Worm (Caenorhabditis elegans) whole organism, midembryonic: ENCODE data around the gene Y22D7AL.15.

Source experiments
- T22C8.4 ChIP-seq: fragments of 200-800 bp; sonication (Bioruptor generic); IDR thresholded peaks from 2 replicates; pipeline ENCODE4 v1.3.6; 2022; ENCODE audit warnings: missing genetic modification characterization, missing compliant biosample characterization
- cog-1 ChIP-seq: sonication (generic microtip); optimal IDR thresholded peaks from 2 replicates; lab custom pipeline; 2016; ENCODE audit warnings: missing genetic modification characterization, missing compliant biosample characterization
- flt-1 ChIP-seq: fragments of 200-800 bp; sonication (Bioruptor generic); IDR thresholded peaks from 2 replicates; pipeline ENCODE4 v1.3.6; 2022; ENCODE audit warnings: missing genetic modification characterization, missing compliant biosample characterization
- klf-2 ChIP-seq: fragments of 200-800 bp; sonication (Bioruptor generic); conservative IDR thresholded peaks from 2 replicates; pipeline ENCODE4 v1.3.6; 2022; ENCODE audit warnings: missing genetic modification reagents, missing genetic modification characterization, missing compliant biosample characterization
- med-1 ChIP-seq: sonication (generic microtip); optimal IDR thresholded peaks from 2 replicates; lab custom pipeline; 2017; ENCODE audit warnings: missing genetic modification characterization, mild to moderate bottlenecking, missing compliant biosample characterization, antibody characterized with exemption, missing genetic modification reagents; ENCODE audit not compliant: insufficient read depth
- ref-1 ChIP-seq: fragments of 200-800 bp; sonication (Bioruptor generic); conservative IDR thresholded peaks from 2 replicates; pipeline ENCODE4 v1.3.6; 2022; ENCODE audit warnings: missing genetic modification reagents, missing genetic modification characterization, missing compliant biosample characterization
- tab-1 ChIP-seq: fragments of 200-800 bp; sonication (Bioruptor generic); IDR thresholded peaks from 2 replicates; pipeline ENCODE4 v1.3.6; 2022; ENCODE audit warnings: missing genetic modification characterization, missing compliant biosample characterization
- ztf-23 ChIP-seq: fragments of 200-800 bp; sonication (Bioruptor generic); IDR thresholded peaks from 2 replicates; pipeline ENCODE4 v1.3.6; 2022; ENCODE audit warnings: missing genetic modification reagents, missing genetic modification characterization, missing compliant biosample characterization
- ztf-29 ChIP-seq: fragments of 200-800 bp; sonication (Bioruptor generic); IDR thresholded peaks from 2 replicates; pipeline ENCODE4 v1.3.6; 2022; ENCODE audit warnings: missing genetic modification reagents, missing genetic modification characterization, missing compliant biosample characterization

Gene Y22D7AL.15

ce11 chrIII:1682262-1682661 lies 22.6 kb upstream of the Y22D7AL.15 start:
- TF ChIP-seq ref-1 (GFP tag; lab: Robert Waterston, UW) = no peak
- TF ChIP-seq ztf-29 (GFP tag; lab: Robert Waterston, UW) = no peak
- TF ChIP-seq flt-1 (GFP tag; lab: Robert Waterston, UW) = no peak
- TF ChIP-seq klf-2 (GFP tag; lab: Robert Waterston, UW) = no peak
- TF ChIP-seq tab-1 (GFP tag; lab: Robert Waterston, UW) = no peak
- no peak for TF ChIP-seq cog-1
- TF ChIP-seq med-1 (GFP tag; lab: Kevin White, UChicago) = no peak
- TF ChIP-seq T22C8.4 (GFP tag; lab: Robert Waterston, UW) = no peak
- TF ChIP-seq ztf-23 (GFP tag; lab: Robert Waterston, UW) = no peak

ce11 chrIII:1680996-1681395 lies 21.3 kb upstream of the Y22D7AL.15 start:
- TF ChIP-seq ztf-23 (GFP tag; lab: Robert Waterston, UW) = no peak
- no peak for TF ChIP-seq klf-2 (GFP tag; lab: Robert Waterston, UW)
- TF ChIP-seq ref-1 (GFP tag; lab: Robert Waterston, UW) = no peak
- TF ChIP-seq ztf-29 (GFP tag; lab: Robert Waterston, UW) = no peak
- TF ChIP-seq T22C8.4 (GFP tag; lab: Robert Waterston, UW) = no peak
- no peak for TF ChIP-seq cog-1
- TF ChIP-seq med-1 (GFP tag; lab: Kevin White, UChicago) = no peak
- no peak for TF ChIP-seq tab-1 (GFP tag; lab: Robert Waterston, UW)

DNA sequence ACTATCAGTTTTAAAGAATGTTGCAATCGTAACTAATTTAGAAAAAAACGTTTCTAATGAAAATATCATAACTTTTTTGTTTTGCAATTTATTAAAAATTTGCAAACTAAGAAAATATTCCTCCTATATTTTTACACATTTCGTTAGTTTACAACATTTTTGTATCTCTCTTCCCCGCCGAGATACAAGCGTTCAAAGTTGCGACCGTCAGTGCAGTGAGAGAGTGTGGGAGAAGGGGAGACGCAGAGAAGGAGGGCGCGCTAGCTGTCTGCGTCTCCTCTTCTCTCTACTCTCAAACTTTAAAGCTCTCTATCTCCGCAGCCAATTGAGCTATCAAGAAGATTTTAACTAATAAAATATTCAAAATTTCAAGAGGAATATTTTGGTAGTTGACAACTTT lies 20.7 kb upstream of the Y22D7AL.15 start:
- no peak for TF ChIP-seq tab-1 (GFP tag; lab: Robert Waterston, UW)
- no peak for TF ChIP-seq klf-2 (GFP tag; lab: Robert Waterston, UW)
- TF ChIP-seq T22C8.4 (GFP tag; lab: Robert Waterston, UW) = no peak
- TF ChIP-seq ztf-29 (GFP tag; lab: Robert Waterston, UW) = no peak
- TF ChIP-seq ztf-23 (GFP tag; lab: Robert Waterston, UW) = no peak
- no peak for TF ChIP-seq flt-1 (GFP tag; lab: Robert Waterston, UW)
- TF ChIP-seq med-1 (GFP tag; lab: Kevin White, UChicago) = no peak
- TF ChIP-seq ref-1 (GFP tag; lab: Robert Waterston, UW) = no peak
- TF ChIP-seq cog-1 = no peak

DNA sequence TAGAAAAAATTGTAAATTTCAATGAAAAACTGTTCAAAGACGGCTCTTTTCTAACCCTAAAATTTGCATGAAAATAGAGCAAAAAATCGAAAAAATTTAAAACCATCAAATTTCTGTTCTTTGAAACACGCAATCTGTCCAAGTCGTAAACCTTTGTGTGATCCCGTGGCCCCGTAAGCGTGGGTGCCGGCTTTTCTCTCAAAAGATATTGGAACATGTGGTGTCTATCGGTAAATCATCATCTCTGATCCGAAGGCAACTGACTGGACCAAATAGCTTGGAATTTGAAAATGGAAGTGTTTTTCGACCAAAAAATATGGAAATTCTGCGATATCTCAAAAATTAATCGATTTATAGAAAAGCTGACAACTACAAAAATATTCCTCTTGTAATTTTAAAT lies 19.0 kb upstream of the Y22D7AL.15 start:
- TF ChIP-seq cog-1 = no peak
- TF ChIP-seq ztf-23 (GFP tag; lab: Robert Waterston, UW) = no peak
- TF ChIP-seq T22C8.4 (GFP tag; lab: Robert Waterston, UW) = no peak
- no peak for TF ChIP-seq flt-1 (GFP tag; lab: Robert Waterston, UW)
- no peak for TF ChIP-seq ref-1 (GFP tag; lab: Robert Waterston, UW)
- TF ChIP-seq med-1 (GFP tag; lab: Kevin White, UChicago) = no peak
- TF ChIP-seq ztf-29 (GFP tag; lab: Robert Waterston, UW) = no peak
- TF ChIP-seq tab-1 (GFP tag; lab: Robert Waterston, UW) = no peak
- no peak for TF ChIP-seq klf-2 (GFP tag; lab: Robert Waterston, UW)

DNA sequence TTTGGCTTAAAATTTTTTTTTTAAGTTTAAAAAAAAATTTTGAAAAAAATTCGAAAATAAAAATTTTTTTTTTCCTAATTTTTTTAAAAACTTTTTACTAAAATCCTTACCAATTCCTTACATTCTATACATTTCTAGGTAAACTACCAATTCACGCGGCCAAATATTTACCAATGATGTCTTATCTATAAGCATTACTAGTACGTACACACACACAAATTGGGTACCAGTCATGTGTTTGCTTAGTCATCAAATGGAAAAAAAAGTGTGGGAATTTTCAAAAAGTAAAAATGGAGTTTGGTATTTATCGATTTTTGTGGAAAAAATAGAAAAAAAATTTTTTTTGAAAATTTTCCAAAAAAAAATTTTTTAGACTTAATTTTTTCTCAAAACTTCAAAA lies 16.9 kb upstream of the Y22D7AL.15 start, which contains the start of gene Y22D7AR.6:
TSS of gene Y22D7AR.6 (minus strand) at position 134 of the 400 bp plus-strand sequence.
- TF ChIP-seq ztf-29 (GFP tag; lab: Robert Waterston, UW) = no peak
- no peak for TF ChIP-seq T22C8.4 (GFP tag; lab: Robert Waterston, UW)
- TF ChIP-seq cog-1 = no peak
- TF ChIP-seq ref-1 (GFP tag; lab: Robert Waterston, UW) = no peak
- TF ChIP-seq ztf-23 (GFP tag; lab: Robert Waterston, UW) = no peak
- no peak for TF ChIP-seq klf-2 (GFP tag; lab: Robert Waterston, UW)
- no peak for TF ChIP-seq med-1 (GFP tag; lab: Kevin White, UChicago)
- no peak for TF ChIP-seq flt-1 (GFP tag; lab: Robert Waterston, UW)

ce11 chrIII:1674760-1675159 lies 15.1 kb upstream of the Y22D7AL.15 start:
- TF ChIP-seq ztf-23 (GFP tag; lab: Robert Waterston, UW) = no peak
- no peak for TF ChIP-seq med-1 (GFP tag; lab: Kevin White, UChicago)
- TF ChIP-seq ztf-29 (GFP tag; lab: Robert Waterston, UW) = no peak
- TF ChIP-seq tab-1 (GFP tag; lab: Robert Waterston, UW) = no peak
- no peak for TF ChIP-seq T22C8.4 (GFP tag; lab: Robert Waterston, UW)
- no peak for TF ChIP-seq klf-2 (GFP tag; lab: Robert Waterston, UW)
- no peak for TF ChIP-seq cog-1
- no peak for TF ChIP-seq ref-1 (GFP tag; lab: Robert Waterston, UW)
- no peak for TF ChIP-seq flt-1 (GFP tag; lab: Robert Waterston, UW)

- TF ChIP-seq klf-2 (GFP tag; lab: Robert Waterston, UW) (no peak), ztf-29 (GFP tag; lab: Robert Waterston, UW) (no peak), ref-1 (GFP tag; lab: Robert Waterston, UW) (no peak), ztf-23 (GFP tag; lab: Robert Waterston, UW) (no peak), cog-1 (no peak), tab-1 (GFP tag; lab: Robert Waterston, UW) (no peak), flt-1 (GFP tag; lab: Robert Waterston, UW) (no peak), T22C8.4 (GFP tag; lab: Robert Waterston, UW) (no peak), med-1 (GFP tag; lab: Kevin White, UChicago) (no peak)
These were observed 13.7 kb upstream of the Y22D7AL.15 start for ce11 chrIII:1673320-1673719.

DNA sequence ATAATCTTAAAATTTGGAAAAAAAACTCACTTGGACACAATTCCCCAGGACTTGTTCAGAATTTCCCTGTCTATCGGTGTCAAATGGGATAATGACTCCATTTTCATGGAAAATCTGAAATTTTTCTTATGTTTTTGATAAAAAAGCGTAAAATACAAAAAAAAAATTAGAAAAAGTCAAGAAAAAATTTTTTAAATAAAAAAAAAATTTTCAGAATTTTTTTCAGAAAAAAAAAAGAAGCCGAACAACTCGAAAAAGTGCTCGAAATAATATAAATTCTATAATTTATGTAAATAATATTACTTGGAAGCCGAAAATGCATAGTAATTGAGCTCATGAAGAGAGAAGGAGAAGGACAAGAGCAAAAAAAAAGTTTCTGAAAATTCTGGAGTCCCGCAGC lies 8.9 kb upstream of the Y22D7AL.15 start, which contains the start of gene glb-30:
TSS of gene glb-30 (minus strand) at position 101 of the 400 bp plus-strand sequence.
- TF ChIP-seq ref-1 (GFP tag; lab: Robert Waterston, UW) (no peak), med-1 (GFP tag; lab: Kevin White, UChicago) (no peak), ztf-29 (GFP tag; lab: Robert Waterston, UW) (no peak), tab-1 (GFP tag; lab: Robert Waterston, UW) (no peak), T22C8.4 (GFP tag; lab: Robert Waterston, UW) (no peak), cog-1 (no peak), ztf-23 (GFP tag; lab: Robert Waterston, UW) (no peak), flt-1 (GFP tag; lab: Robert Waterston, UW) (no peak), klf-2 (GFP tag; lab: Robert Waterston, UW) (no peak)

- TF ChIP-seq ztf-23 (GFP tag; lab: Robert Waterston, UW) (no peak), flt-1 (GFP tag; lab: Robert Waterston, UW) (no peak), ztf-29 (GFP tag; lab: Robert Waterston, UW) (no peak), cog-1 (no peak), klf-2 (GFP tag; lab: Robert Waterston, UW) (no peak), T22C8.4 (GFP tag; lab: Robert Waterston, UW) (peak; percentile 72), tab-1 (GFP tag; lab: Robert Waterston, UW) (no peak)
These were observed 7.2 kb upstream of the Y22D7AL.15 start for ce11 chrIII:1666893-1667292.
